Worm (Caenorhabditis elegans) whole organism, L4 larva: Measurements from ENCODE around the gene F39E9.14.

ENCODE experiments used
- F26F4.8 ChIP-seq: fragments of 200-800 bp; sonication (Bioruptor generic); conservative IDR thresholded peaks from 2 replicates; pipeline ENCODE4 v1.3.6; 2022; ENCODE audit warnings: missing genetic modification characterization, missing compliant biosample characterization
- Y5F2A.4 ChIP-seq: fragments of 200-800 bp; sonication (Bioruptor generic); optimal IDR thresholded peaks from 2 replicates; lab custom pipeline; 2018; ENCODE audit warnings: mild to moderate bottlenecking, missing genetic modification characterization, missing compliant biosample characterization
- ama-1 ChIP-seq: fragments of 150-350 bp; optimal IDR thresholded peaks from 2 replicates; lab custom pipeline; 2014; ENCODE audit warnings: inconsistent platforms, mixed read lengths
- arid-1 ChIP-seq: fragments of 200-800 bp; sonication (Bioruptor generic); conservative IDR thresholded peaks from 2 replicates; pipeline ENCODE4 v1.3.6; 2022; ENCODE audit warnings: missing genetic modification reagents, missing genetic modification characterization, missing compliant biosample characterization
- ceh-44 ChIP-seq: fragments of 200-800 bp; sonication (Bioruptor generic); IDR thresholded peaks from 2 replicates; pipeline ENCODE4 v1.3.6; 2022; ENCODE audit warnings: missing genetic modification reagents, missing genetic modification characterization, missing compliant biosample characterization
- cey-2 ChIP-seq: sonication (generic microtip); optimal IDR thresholded peaks from 3 replicates; lab custom pipeline; 2017; ENCODE audit warnings: missing genetic modification characterization, mild to moderate bottlenecking, missing compliant biosample characterization, antibody characterized with exemption, borderline replicate concordance; ENCODE audit not compliant: insufficient read depth
- daf-12 ChIP-seq: fragments of 150-350 bp; optimal IDR thresholded peaks from 2 replicates; lab custom pipeline; 2014; ENCODE audit warnings: missing biosample characterization, missing genetic modification reagents, missing genetic modification characterization
- daf-19 ChIP-seq: fragments of 200-800 bp; sonication (Bioruptor generic); conservative IDR thresholded peaks from 2 replicates; pipeline ENCODE4 v1.3.6; 2022; ENCODE audit warnings: missing genetic modification characterization, missing compliant biosample characterization
- dmd-6 ChIP-seq: fragments of 200-800 bp; sonication (Bioruptor generic); IDR thresholded peaks from 2 replicates; pipeline ENCODE4 v1.3.6; 2022; ENCODE audit warnings: missing genetic modification reagents, missing genetic modification characterization, missing compliant biosample characterization
- dmd-8 ChIP-seq: fragments of 200-800 bp; sonication (Bioruptor generic); IDR thresholded peaks from 2 replicates; pipeline ENCODE4 v1.3.6; 2022; ENCODE audit warnings: missing genetic modification characterization, missing compliant biosample characterization
- dve-1 ChIP-seq: sonication (generic microtip); optimal IDR thresholded peaks from 2 replicates; lab custom pipeline; 2017; ENCODE audit warnings: antibody characterized with exemption, mild to moderate bottlenecking, missing genetic modification characterization, missing compliant biosample characterization; ENCODE audit not compliant: insufficient read depth
- egl-27 ChIP-seq: sonication (generic microtip); optimal IDR thresholded peaks from 3 replicates; lab custom pipeline; 2017; ENCODE audit warnings: missing biosample characterization, missing genetic modification reagents, missing genetic modification characterization
- egl-43 ChIP-seq: fragments of 200-800 bp; sonication (Bioruptor generic); IDR thresholded peaks from 2 replicates; pipeline ENCODE4 v1.3.6; 2022; ENCODE audit warnings: missing genetic modification reagents, missing genetic modification characterization, missing compliant biosample characterization
- fos-1 ChIP-seq: fragments of 150-350 bp; optimal IDR thresholded peaks from 2 replicates; lab custom pipeline; 2014; ENCODE audit warnings: missing biosample characterization, missing genetic modification characterization
- hif-1 ChIP-seq, 2 experiments: sonication (generic microtip); optimal IDR thresholded peaks; 2 replicates each; lab custom pipeline; 2016 to 2017; ENCODE audit warnings: missing compliant biosample characterization in 2 of 2, missing genetic modification characterization in 2 of 2, missing genetic modification reagents in 2 of 2, missing genotype in 2 of 2, mild to moderate bottlenecking in 1 of 2
- lim-7 ChIP-seq: fragments of 200-800 bp; sonication (Bioruptor generic); IDR thresholded peaks from 2 replicates; pipeline ENCODE4 v1.3.6; 2022; ENCODE audit warnings: missing genetic modification characterization, missing compliant biosample characterization
- lin-13 ChIP-seq: fragments of 150-350 bp; optimal IDR thresholded peaks from 2 replicates; lab custom pipeline; 2014; ENCODE audit warnings: missing biosample characterization, missing genetic modification reagents, missing genetic modification characterization
- lin-29 ChIP-seq: fragments of 200-800 bp; sonication (Bioruptor generic); IDR thresholded peaks from 2 replicates; pipeline ENCODE4 v1.3.6; 2022; ENCODE audit warnings: missing genetic modification reagents, missing genetic modification characterization, missing compliant biosample characterization
- lin-39 ChIP-seq: fragments of 150-350 bp; optimal IDR thresholded peaks from 2 replicates; lab custom pipeline; 2014; ENCODE audit warnings: missing biosample characterization, missing genetic modification reagents, missing genetic modification characterization
- lsy-2 ChIP-seq, 2 experiments: fragments of 150-350 bp in 1 of 2; sonication (generic microtip) in 1 of 2; optimal IDR thresholded peaks; 2 replicates each; lab custom pipeline; 2014 to 2017; ENCODE audit warnings: missing biosample characterization in 2 of 2, missing genetic modification characterization in 2 of 2
- madf-5 ChIP-seq, 2 experiments: fragments of 200-800 bp; sonication (Bioruptor generic); IDR thresholded peaks; 2 replicates each; pipeline ENCODE4 v1.3.6; 2022; ENCODE audit warnings: missing compliant biosample characterization in 2 of 2, missing genetic modification characterization in 2 of 2
- nhr-28 ChIP-seq: fragments of 150-350 bp; optimal IDR thresholded peaks from 2 replicates; lab custom pipeline; 2014; ENCODE audit warnings: missing biosample characterization, missing genetic modification characterization
- nhr-48 ChIP-seq: sonication (generic microtip); optimal IDR thresholded peaks from 2 replicates; lab custom pipeline; 2016; ENCODE audit warnings: mild to moderate bottlenecking, missing genetic modification characterization, missing compliant biosample characterization
- pha-4 ChIP-seq, 2 experiments: fragments of 150-350 bp in 1 of 2; fragments of 200-800 bp in 1 of 2; sonication (Bioruptor generic) in 1 of 2; IDR thresholded peaks in 1 of 2; optimal IDR thresholded peaks in 1 of 2; 2 replicates each; pipeline versions ENCODE4 v1.3.6 to Lab custom; 2014 to 2022; ENCODE audit warnings: missing genetic modification characterization in 2 of 2, missing genetic modification reagents in 2 of 2, missing biosample characterization in 1 of 2, missing compliant biosample characterization in 1 of 2
- pqm-1 ChIP-seq: sonication (generic microtip); optimal IDR thresholded peaks from 2 replicates; lab custom pipeline; 2017; ENCODE audit warnings: missing biosample characterization, missing genetic modification characterization
- rbr-2 ChIP-seq: sonication (generic microtip); optimal IDR thresholded peaks from 2 replicates; lab custom pipeline; 2016; ENCODE audit warnings: missing genotype, missing genetic modification characterization, missing compliant biosample characterization
- snpc-1.2 ChIP-seq: fragments of 200-800 bp; sonication (Bioruptor generic); IDR thresholded peaks from 2 replicates; pipeline ENCODE4 v1.3.6; 2022; ENCODE audit warnings: missing genetic modification reagents, missing genetic modification characterization, missing compliant biosample characterization
- snpc-4 ChIP-seq: fragments of 150-350 bp; optimal IDR thresholded peaks from 2 replicates; lab custom pipeline; 2014; ENCODE audit warnings: missing biosample characterization, missing genetic modification characterization
- spr-3 ChIP-seq: fragments of 200-800 bp; sonication (Bioruptor generic); optimal IDR thresholded peaks from 2 replicates; lab custom pipeline; 2018; ENCODE audit warnings: mild to moderate bottlenecking, missing genetic modification characterization, missing compliant biosample characterization
- unc-130 ChIP-seq: sonication (generic microtip); optimal IDR thresholded peaks from 2 replicates; lab custom pipeline; 2016; ENCODE audit warnings: missing genetic modification reagents, missing genetic modification characterization, missing compliant biosample characterization
- unc-62 ChIP-seq, 3 experiments: fragments of 150-350 bp in 1 of 3; sonication (generic microtip); optimal IDR thresholded peaks in 2 of 3; peaks in 1 of 3; 1 replicate in 1 of 3; 2 replicates in 2 of 3; lab custom pipeline; 2014 to 2017; ENCODE audit warnings: missing biosample characterization in 3 of 3, missing genetic modification characterization in 3 of 3, missing genetic modification reagents in 3 of 3, missing genotype in 1 of 3
- vab-7 ChIP-seq: fragments of 200-800 bp; sonication (Bioruptor generic); IDR thresholded peaks from 2 replicates; pipeline ENCODE4 v1.3.6; 2022; ENCODE audit warnings: missing genetic modification reagents, missing genetic modification characterization, missing compliant biosample characterization
- zag-1 ChIP-seq: fragments of 150-350 bp; optimal IDR thresholded peaks from 2 replicates; lab custom pipeline; 2014; ENCODE audit warnings: missing biosample characterization, missing genetic modification characterization
- zfp-3 ChIP-seq: fragments of 200-800 bp; sonication (Bioruptor generic); conservative IDR thresholded peaks from 2 replicates; pipeline ENCODE4 v1.3.6; 2022; ENCODE audit warnings: missing genetic modification reagents, missing genetic modification characterization, missing compliant biosample characterization
- ztf-7 ChIP-seq: fragments of 150-350 bp; optimal IDR thresholded peaks from 2 replicates; lab custom pipeline; 2014; ENCODE audit warnings: missing biosample characterization, missing genetic modification characterization

The F39E9.14 gene

DNA sequence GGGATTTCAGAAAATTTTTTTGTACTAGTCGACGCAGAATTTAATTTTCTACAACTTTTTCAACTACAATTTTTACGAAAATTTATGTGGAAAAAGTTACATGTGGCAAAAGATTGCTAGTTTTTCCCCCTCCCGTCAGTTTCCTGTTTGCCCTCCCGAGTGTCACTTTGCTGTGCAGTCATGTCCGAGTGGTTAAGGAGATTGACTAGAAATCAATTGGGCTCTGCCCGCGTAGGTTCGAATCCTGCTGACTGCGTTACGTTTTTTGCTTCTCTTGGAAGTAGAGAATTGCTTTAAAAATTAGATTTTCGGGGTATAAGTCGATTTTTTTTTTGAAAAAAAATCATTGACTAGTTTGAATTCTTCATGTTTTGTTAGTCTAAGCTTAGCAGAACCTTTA, 22.6 kb downstream of the F39E9.14 start (continued):
- TF ChIP-seq dmd-6 (GFP tag; lab: Robert Waterston, UW) (peak; percentile 28; the same call in 1 of the 2 replicates), spr-3 (GFP tag; lab: Kevin White, UChicago) (no peak), dve-1 (tag; lab: Kevin White, UChicago) (peak; percentile 27), snpc-1.2 (GFP tag; lab: Robert Waterston, UW) (0 out of 2 replicates have a peak, but pooled peaks have one; percentile 45), pha-4 (GFP tag; IDR thresholded peaks at IDR 0.05; lab: Robert Waterston, UW) (peak; percentile 53; the same call in 1 of the 2 replicates), pha-4 (tag; optimal IDR thresholded peaks at IDR 0.05; lab: Kevin White, UChicago) (no peak), ztf-7 (tag; lab: Kevin White, UChicago) (no peak), vab-7 (GFP tag; lab: Robert Waterston, UW) (peak; percentile 57; the same call in 1 of the 2 replicates), egl-43 (GFP tag; lab: Robert Waterston, UW) (0 out of 2 replicates have a peak, but pooled peaks have one; percentile 61), lim-7 (GFP tag; lab: Robert Waterston, UW) (peak; percentile 70), madf-5 (GFP tag; IDR thresholded peaks at IDR 0.05; lab: Robert Waterston, UW) (peak in 1 of 2 experiments; percentile 55; a peak in 1 of 4 replicates), dmd-8 (0 out of 2 replicates have a peak, but pooled peaks have one; percentile 45), egl-27 (no peak)

DNA sequence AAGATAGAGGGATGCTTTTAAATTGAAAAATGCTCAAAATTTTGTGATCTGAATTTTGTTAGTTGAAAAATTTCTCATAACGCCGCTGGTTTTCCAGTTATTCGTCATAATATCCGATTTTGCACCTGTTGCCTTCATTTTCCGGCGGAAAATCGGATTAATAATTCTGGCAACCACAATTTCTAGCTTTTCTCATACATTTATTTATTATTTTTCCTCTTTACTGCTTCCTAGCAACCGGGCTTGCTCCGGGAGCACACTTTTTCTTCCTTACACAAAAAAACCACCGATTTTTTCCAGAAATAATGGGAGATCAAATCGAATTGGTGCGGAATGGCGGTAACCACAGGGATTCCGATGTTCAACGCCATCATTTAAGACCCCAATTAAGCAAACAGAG, 23.1 kb downstream of the F39E9.14 start, which contains the start of gene F02E11.7:
F02E11.7 (plus strand) TSS at position 301 of the 400 bp plus-strand sequence.
- TF ChIP-seq lin-39 (no peak), nhr-28 (tag; lab: Kevin White, UChicago) (no peak), pqm-1 (tag; lab: Kevin White, UChicago) (no peak), ama-1 (lab: Kevin White, UChicago) (no peak), daf-12 (tag; lab: Kevin White, UChicago) (no peak), snpc-4 (tag; lab: Kevin White, UChicago) (no peak), zag-1 (no peak), hif-1 (tag; optimal IDR thresholded peaks at IDR 0.05; lab: Kevin White, UChicago) (no peak), unc-62 (GFP tag; optimal IDR thresholded peaks at IDR 0.05 in 1 of 2; lab: Kevin White, UChicago) (no peak), unc-62 (tag; optimal IDR thresholded peaks at IDR 0.05; lab: Kevin White, UChicago) (no peak)

DNA sequence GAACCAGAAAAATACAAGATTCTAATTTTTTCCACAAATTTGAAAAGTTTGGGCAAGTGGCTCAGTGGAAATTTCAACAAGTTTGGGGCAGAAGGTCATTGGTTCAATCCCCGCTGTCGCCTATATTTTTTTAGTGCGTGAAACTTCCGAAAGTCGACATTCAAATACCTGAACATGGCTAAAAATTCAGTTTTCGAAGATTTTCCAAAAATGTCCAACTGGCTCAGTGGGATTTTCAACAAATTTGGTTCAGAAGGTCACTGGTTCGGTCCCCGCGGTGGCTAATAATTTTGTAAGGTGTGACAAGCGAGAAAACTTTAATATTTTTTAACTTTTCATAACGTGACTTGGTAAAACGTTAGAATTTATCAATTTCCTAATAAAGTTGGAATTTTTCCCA, 25.7 kb downstream of the F39E9.14 start:
- TF ChIP-seq cey-2 (tag; lab: Kevin White, UChicago) (no peak), nhr-28 (tag; lab: Kevin White, UChicago) (no peak), daf-19 (GFP tag; lab: Robert Waterston, UW) (no peak), lsy-2 (tag; optimal IDR thresholded peaks at IDR 0.05; lab: Kevin White, UChicago) (no peak), Y5F2A.4 (no peak), arid-1 (GFP tag; lab: Robert Waterston, UW) (no peak), lin-29 (GFP tag; lab: Robert Waterston, UW) (no peak), fos-1 (tag; lab: Kevin White, UChicago) (no peak), ceh-44 (no peak), rbr-2 (tag; lab: Kevin White, UChicago) (no peak), vab-7 (GFP tag; lab: Robert Waterston, UW) (no peak), unc-130 (GFP tag; lab: Kevin White, UChicago) (no peak), F26F4.8 (no peak), snpc-4 (tag; lab: Kevin White, UChicago) (no peak)

ce11 chrII:3262504-3262903, 27.9 kb downstream of the F39E9.14 start, which contains the start of gene F02E11.2:
Gene F02E11.2, plus strand, starts transcription at chrII:3262804.
- TF ChIP-seq zfp-3 (GFP tag; lab: Robert Waterston, UW) (no peak), unc-62 (GFP tag; optimal IDR thresholded peaks at IDR 0.05 in 1 of 2; lab: Kevin White, UChicago) (no peak), unc-62 (tag; optimal IDR thresholded peaks at IDR 0.05; lab: Kevin White, UChicago) (no peak), lin-13 (no peak), nhr-48 (tag; lab: Kevin White, UChicago) (no peak), daf-19 (GFP tag; lab: Robert Waterston, UW) (no peak)
